Fruit fly (Drosophila melanogaster): ENCODE results near the gene CG13004.

The CG13004 gene

dm6 chrX:16834259-16834658 is 1.1 kb downstream of the CG13004 start (continued):
- TF ChIP-seq fd96Cb (tag; optimal IDR thresholded peaks at IDR 0.05) = peak; percentile 21
- TF ChIP-seq inv (GFP tag; IDR thresholded peaks at IDR 0.05; ENCODE audit: partially characterized antibody) = no peak
- peak; percentile 42 for TF ChIP-seq chn (GFP tag; optimal IDR thresholded peaks at IDR 0.05)
- TF ChIP-seq Fer3 (tag; optimal IDR thresholded peaks at IDR 0.05) = peak; percentile 12
- peak; percentile 53 for TF ChIP-seq Sox102F (GFP tag; optimal IDR thresholded peaks at IDR 0.05)
- no peak for TF ChIP-seq CG12219 (GFP tag; optimal IDR thresholded peaks at IDR 0.05)
- no peak for TF ChIP-seq CG1603 (tag; optimal IDR thresholded peaks at IDR 0.05)
- TF ChIP-seq emc (GFP tag; optimal IDR thresholded peaks at IDR 0.05) = no peak
- TF ChIP-seq CG6791 (GFP tag; IDR thresholded peaks at IDR 0.05; ENCODE audit: partially characterized antibody) = no peak
- TF ChIP-seq fu2 (GFP tag; optimal IDR thresholded peaks at IDR 0.05) = peak; percentile 27
- no peak for TF ChIP-seq lbe (GFP tag; optimal IDR thresholded peaks at IDR 0.05)
- no peak for TF ChIP-seq bbx (GFP tag; IDR thresholded peaks at IDR 0.05; ENCODE audit: partially characterized antibody)
- TF ChIP-seq repo (GFP tag; optimal IDR thresholded peaks at IDR 0.05) = no peak
- peak; percentile 38 for TF ChIP-seq CG10209 (GFP tag; optimal IDR thresholded peaks at IDR 0.05)
- no peak for TF ChIP-seq schlank (tag; optimal IDR thresholded peaks at IDR 0.05)
- peak; percentile 9 for TF ChIP-seq pum (GFP tag; optimal IDR thresholded peaks at IDR 0.05)
- TF ChIP-seq Doc3 (GFP tag; IDR thresholded peaks at IDR 0.05; ENCODE audit: partially characterized antibody) = no peak
- no peak for TF ChIP-seq cato (GFP tag; optimal IDR thresholded peaks at IDR 0.05; ENCODE audit: borderline replicate concordance)
- TF ChIP-seq HmgZ (tag; optimal IDR thresholded peaks at IDR 0.05) = no peak
- no peak for TF ChIP-seq CG30020 (tag; optimal IDR thresholded peaks at IDR 0.05)
- TF ChIP-seq CG7357 (GFP tag; IDR thresholded peaks at IDR 0.05) = 0 out of 3 replicates have a peak, but pooled peaks have one; percentile 32
- TF ChIP-seq CG11560 (tag; IDR thresholded peaks at IDR 0.05) = no peak
- 0 out of 2 replicates have a peak, but pooled peaks have one; percentile 35 for TF ChIP-seq CG32767 (GFP tag; IDR thresholded peaks at IDR 0.05)
- TF ChIP-seq tio (GFP tag; optimal IDR thresholded peaks at IDR 0.05) = peak; percentile 22
- peak; percentile 11 for TF ChIP-seq lilli (GFP tag; optimal IDR thresholded peaks at IDR 0.05)
- TF ChIP-seq Mad (GFP tag; optimal IDR thresholded peaks at IDR 0.05) = no peak
- peak; percentile 57 for TF ChIP-seq row (GFP tag; IDR thresholded peaks at IDR 0.05)
- no peak for TF ChIP-seq cwo (GFP tag; optimal IDR thresholded peaks at IDR 0.05)
- peak; percentile 63 for TF ChIP-seq Ets65A (GFP tag)
- TF ChIP-seq CG9437 (GFP tag; optimal IDR thresholded peaks at IDR 0.05) = peak; percentile 37
- TF ChIP-seq wek (GFP tag; optimal IDR thresholded peaks at IDR 0.05) = no peak
- no peak for TF ChIP-seq prd (optimal IDR thresholded peaks at IDR 0.05)
- TF ChIP-seq prd (GFP tag; IDR thresholded peaks at IDR 0.05) = peak; percentile 50; the same call in 2 of the 3 replicates
- TF ChIP-seq org-1 (GFP tag; optimal IDR thresholded peaks at IDR 0.05) = peak; percentile 18
- TF ChIP-seq CG13775 (GFP tag; optimal IDR thresholded peaks at IDR 0.05) = no peak
- no peak for TF ChIP-seq CG6854 (GFP tag; optimal IDR thresholded peaks at IDR 0.05)
- TF ChIP-seq CG2116 (GFP tag; optimal IDR thresholded peaks at IDR 0.05) = no peak
- no peak for TF ChIP-seq sens-2 (GFP tag; IDR thresholded peaks at IDR 0.05)
- TF ChIP-seq vvl (GFP tag; IDR thresholded peaks at IDR 0.05) = peak; percentile 33; the same call in 1 of the 2 replicates
- peak; percentile 15 for TF ChIP-seq bcd (GFP tag; optimal IDR thresholded peaks at IDR 0.05)
- no peak for TF ChIP-seq her (GFP tag; optimal IDR thresholded peaks at IDR 0.05)
- TF ChIP-seq CG8359 (GFP tag; optimal IDR thresholded peaks at IDR 0.05; ENCODE audit: borderline replicate concordance) = no peak
- no peak for TF ChIP-seq ftz-f1 (GFP tag; optimal IDR thresholded peaks at IDR 0.05)
- peak; percentile 48 for TF ChIP-seq CG9817 (tag; optimal IDR thresholded peaks at IDR 0.05)
- peak; percentile 17 for TF ChIP-seq Dek (tag; optimal IDR thresholded peaks at IDR 0.05)
- peak; percentile 41; the same call in 1 of the 2 replicates for TF ChIP-seq Rfx (GFP tag; IDR thresholded peaks at IDR 0.05)
- TF ChIP-seq CG3838 (GFP tag; optimal IDR thresholded peaks at IDR 0.05) = no peak
- TF ChIP-seq BtbVII (GFP tag; optimal IDR thresholded peaks at IDR 0.05) = no peak
- no peak for TF ChIP-seq Dip3 (GFP tag; optimal IDR thresholded peaks at IDR 0.05)
- peak; percentile 34 for TF ChIP-seq az2 (GFP tag; optimal IDR thresholded peaks at IDR 0.05)
- TF ChIP-seq pho (GFP tag; optimal IDR thresholded peaks at IDR 0.05) = peak; percentile 23

Data from whole organism, embryonic.